Worm (Caenorhabditis elegans): ENCODE measurements around the gene T04G9.6.

T04G9.6 gene

ce11 chrX:784853-785252 is at the start of gene T04G9.6:
TSS of gene T04G9.6 (minus strand) at chrX:784953.
- TF ChIP-seq unc-55 (GFP tag; optimal IDR thresholded peaks at IDR 0.05) (no peak), fkh-6 (tag; optimal IDR thresholded peaks at IDR 0.05) (no peak), hlh-13 (GFP tag; optimal IDR thresholded peaks at IDR 0.05) (no peak), nfya-1 (tag; optimal IDR thresholded peaks at IDR 0.05) (no peak), ceh-31 (tag; optimal IDR thresholded peaks at IDR 0.05) (no peak), K02D7.2 (tag; optimal IDR thresholded peaks at IDR 0.05) (no peak), dve-1 (tag; optimal IDR thresholded peaks at IDR 0.05) (no peak), lim-6 (tag; optimal IDR thresholded peaks at IDR 0.05) (no peak), fax-1 (tag; optimal IDR thresholded peaks at IDR 0.05) (no peak), pha-4 (tag; optimal IDR thresholded peaks at IDR 0.05) (no peak), mec-3 (tag; optimal IDR thresholded peaks at IDR 0.05; ENCODE audit: borderline replicate concordance) (no peak), tbx-7 (tag; optimal IDR thresholded peaks at IDR 0.05) (no peak), rnt-1 (tag; optimal IDR thresholded peaks at IDR 0.05) (no peak), syd-9 (tag; optimal IDR thresholded peaks at IDR 0.05) (no peak), ceh-30 (tag; optimal IDR thresholded peaks at IDR 0.05) (no peak), C08G9.2 (tag; optimal IDR thresholded peaks at IDR 0.05) (no peak), C38D4.7 (GFP tag; optimal IDR thresholded peaks at IDR 0.05) (no peak)

ce11 chrX:834478-834877 is 49.7 kb upstream of the T04G9.6 start, which contains the start of gene F39H12.1:
TSS of gene F39H12.1 (plus strand) at chrX:834778.
- TF ChIP-seq nfya-1 (tag; optimal IDR thresholded peaks at IDR 0.05) (no peak), elt-2 (tag; optimal IDR thresholded peaks at IDR 0.05) (no peak), pha-2 (tag; optimal IDR thresholded peaks at IDR 0.05) (no peak), nhr-232 (tag; optimal IDR thresholded peaks at IDR 0.05) (no peak), ceh-22 (tag; optimal IDR thresholded peaks at IDR 0.05) (no peak), unc-3 (GFP tag; conservative IDR thresholded peaks at IDR 0.05) (no peak), unc-3 (tag; optimal IDR thresholded peaks at IDR 0.05) (no peak), unc-86 (tag; optimal IDR thresholded peaks at IDR 0.05) (no peak), C08G9.2 (tag; optimal IDR thresholded peaks at IDR 0.05) (no peak), ref-2 (tag; optimal IDR thresholded peaks at IDR 0.05) (no peak), rnt-1 (tag; optimal IDR thresholded peaks at IDR 0.05) (no peak), npax-4 (tag; optimal IDR thresholded peaks at IDR 0.05) (no peak), ahr-1 (tag; optimal IDR thresholded peaks at IDR 0.05) (no peak)

DNA sequence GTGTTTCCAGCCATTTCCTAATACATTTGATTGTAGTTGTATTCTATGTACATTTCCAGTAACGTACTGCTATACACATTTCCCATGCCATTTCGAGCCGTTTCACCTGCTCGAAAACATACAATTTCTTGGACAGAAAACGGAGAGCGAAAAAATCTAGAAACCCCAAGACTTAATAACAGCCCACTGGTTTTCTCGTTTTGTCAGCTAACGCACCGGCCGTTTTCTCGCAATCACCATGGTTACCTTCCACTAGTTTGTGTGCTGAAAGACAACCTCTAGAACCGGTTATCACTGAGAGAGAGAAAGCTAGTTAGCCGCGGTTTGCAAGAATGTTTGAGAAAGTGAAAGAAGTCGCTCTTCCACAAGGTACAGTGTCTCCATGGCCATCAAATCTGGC is 45.4 kb upstream of the T04G9.6 start:
- TF ChIP-seq F13H6.1 (tag; optimal IDR thresholded peaks at IDR 0.05) (no peak), ceh-6 (GFP tag; optimal IDR thresholded peaks at IDR 0.05) (no peak), zip-5 (tag; optimal IDR thresholded peaks at IDR 0.05) (no peak), sox-2 (GFP tag; IDR thresholded peaks at IDR 0.05) (no peak), pqm-1 (tag; optimal IDR thresholded peaks at IDR 0.05) (no peak), ceh-48 (tag; optimal IDR thresholded peaks at IDR 0.05) (no peak), ceh-2 (tag; optimal IDR thresholded peaks at IDR 0.05) (no peak), sdc-2 (tag; optimal IDR thresholded peaks at IDR 0.05) (no peak), lin-11 (tag; optimal IDR thresholded peaks at IDR 0.05) (no peak), fkh-10 (GFP tag; optimal IDR thresholded peaks at IDR 0.05) (no peak), ceh-19 (GFP tag; optimal IDR thresholded peaks at IDR 0.05) (no peak), che-1 (tag; optimal IDR thresholded peaks at IDR 0.05) (no peak), Y22D7AL.16 (tag; optimal IDR thresholded peaks at IDR 0.05) (no peak), C08G9.2 (tag; optimal IDR thresholded peaks at IDR 0.05) (no peak)

ce11 chrX:828603-829002 is 43.9 kb upstream of the T04G9.6 start, which contains the start of gene wdr-54:
TSS of gene wdr-54 (plus strand) at chrX:828903.
- TF ChIP-seq sdc-2 (tag; optimal IDR thresholded peaks at IDR 0.05) (no peak), ceh-22 (tag; optimal IDR thresholded peaks at IDR 0.05) (no peak), lim-6 (tag; optimal IDR thresholded peaks at IDR 0.05) (no peak), tbx-2 (tag; optimal IDR thresholded peaks at IDR 0.05) (no peak), unc-55 (GFP tag; optimal IDR thresholded peaks at IDR 0.05) (no peak), pat-9 (tag; optimal IDR thresholded peaks at IDR 0.05) (no peak), hlh-30 (tag; optimal IDR thresholded peaks at IDR 0.05; ENCODE audit: insufficient read depth) (no peak), pax-1 (tag; optimal IDR thresholded peaks at IDR 0.05) (no peak), sox-2 (GFP tag; IDR thresholded peaks at IDR 0.05) (no peak), mec-3 (tag; optimal IDR thresholded peaks at IDR 0.05; ENCODE audit: borderline replicate concordance) (no peak), Y22D7AL.16 (tag; optimal IDR thresholded peaks at IDR 0.05) (no peak), pha-4 (tag; optimal IDR thresholded peaks at IDR 0.05) (no peak), nfya-1 (tag; optimal IDR thresholded peaks at IDR 0.05) (no peak), unc-3 (GFP tag; conservative IDR thresholded peaks at IDR 0.05) (no peak), unc-3 (tag; optimal IDR thresholded peaks at IDR 0.05) (no peak), ztf-16 (tag; optimal IDR thresholded peaks at IDR 0.05) (no peak), unc-86 (tag; optimal IDR thresholded peaks at IDR 0.05) (no peak), nhr-232 (tag; optimal IDR thresholded peaks at IDR 0.05) (no peak), madf-2 (tag; optimal IDR thresholded peaks at IDR 0.05) (no peak), ceh-19 (GFP tag; optimal IDR thresholded peaks at IDR 0.05) (no peak), ceh-2 (tag; optimal IDR thresholded peaks at IDR 0.05) (no peak)
